Fruit fly (Drosophila melanogaster) whole organism, wandering third instar larva: ENCODE results near the gene CG34398.

ENCODE experiments used
- Abd-B ChIP-seq: fragments of >200 bp; optimal IDR thresholded peaks from 2 replicates; lab custom pipeline; 2017; ENCODE audit warnings: missing biosample characterization, missing genetic modification characterization
- Hr78 ChIP-seq: fragments of >200 bp; optimal IDR thresholded peaks from 2 replicates; lab custom pipeline; 2017; ENCODE audit warnings: missing biosample characterization, missing genetic modification characterization
- Myc ChIP-seq: fragments of >200 bp; optimal IDR thresholded peaks from 2 replicates; lab custom pipeline; 2017
- br ChIP-seq: fragments of 200-800 bp; sonication (Bioruptor generic); optimal IDR thresholded peaks from 2 replicates; lab custom pipeline; 2016; ENCODE audit warnings: missing biosample characterization, missing genetic modification characterization
- dsf ChIP-seq: sonication (Bioruptor generic); optimal IDR thresholded peaks from 2 replicates; lab custom pipeline; 2016; ENCODE audit warnings: missing biosample characterization, missing genetic modification characterization, borderline replicate concordance
- ey ChIP-seq: fragments of 200-800 bp; sonication (Bioruptor generic); optimal IDR thresholded peaks from 2 replicates; lab custom pipeline; 2016; ENCODE audit warnings: missing biosample characterization, missing genetic modification characterization
- sv ChIP-seq: fragments of 200-800 bp; sonication (Bioruptor generic); optimal IDR thresholded peaks from 3 replicates; lab custom pipeline; 2016; ENCODE audit warnings: missing biosample characterization, missing genetic modification characterization
- tai ChIP-seq: sonication (Bioruptor generic); optimal IDR thresholded peaks from 2 replicates; lab custom pipeline; 2016; ENCODE audit warnings: missing biosample characterization, missing genetic modification characterization

dm6 chr2L:8888210-8888609 is 10.4 kb upstream of the CG34398 start:
- no peak for TF ChIP-seq br (GFP tag; lab: Kevin White, UChicago)
- no peak for TF ChIP-seq Abd-B (GFP tag; lab: Kevin White, UChicago)
- TF ChIP-seq Myc (lab: Kevin White, UChicago) = no peak
- TF ChIP-seq tai (GFP tag; lab: Kevin White, UChicago) = no peak
- no peak for TF ChIP-seq Hr78 (GFP tag; lab: Kevin White, UChicago)
- no peak for TF ChIP-seq sv (GFP tag; lab: Kevin White, UChicago)
- TF ChIP-seq dsf (GFP tag; lab: Kevin White, UChicago) = no peak
- TF ChIP-seq ey (GFP tag; lab: Kevin White, UChicago) = no peak
